Worm (Caenorhabditis elegans) whole organism, late embryonic: ENCODE measurements around the gene K07H8.5.

Experiments
- C08G9.2 ChIP-seq: sonication (generic microtip); optimal IDR thresholded peaks from 2 replicates; lab custom pipeline; 2016; ENCODE audit warnings: mild to moderate bottlenecking, missing genetic modification characterization, moderate library complexity, missing compliant biosample characterization
- F13H6.1 ChIP-seq: sonication (generic microtip); optimal IDR thresholded peaks from 2 replicates; lab custom pipeline; 2016; ENCODE audit warnings: missing genetic modification characterization, missing compliant biosample characterization
- K02D7.2 ChIP-seq: sonication (generic microtip); optimal IDR thresholded peaks from 2 replicates; lab custom pipeline; 2017; ENCODE audit warnings: mild to moderate bottlenecking, missing genetic modification characterization, missing compliant biosample characterization
- Y22D7AL.16 ChIP-seq: sonication (generic microtip); optimal IDR thresholded peaks from 2 replicates; lab custom pipeline; 2016; ENCODE audit warnings: missing genetic modification characterization, missing compliant biosample characterization
- ama-1 ChIP-seq: fragments of 150-350 bp; optimal IDR thresholded peaks from 2 replicates; lab custom pipeline; 2014
- ceh-18 ChIP-seq: sonication (generic microtip); optimal IDR thresholded peaks from 2 replicates; lab custom pipeline; 2016; ENCODE audit warnings: missing genetic modification characterization, missing compliant biosample characterization
- ceh-19 ChIP-seq: fragments of 200-800 bp; sonication (Bioruptor generic); optimal IDR thresholded peaks from 2 replicates; lab custom pipeline; 2018; ENCODE audit warnings: mild to moderate bottlenecking, missing genetic modification characterization, missing compliant biosample characterization
- ceh-2 ChIP-seq: sonication (generic microtip); optimal IDR thresholded peaks from 2 replicates; lab custom pipeline; 2016; ENCODE audit warnings: missing genotype, missing genetic modification characterization, missing compliant biosample characterization
- ceh-22 ChIP-seq: sonication (generic microtip); optimal IDR thresholded peaks from 2 replicates; lab custom pipeline; 2017; ENCODE audit warnings: missing biosample characterization, missing genetic modification characterization
- ceh-31 ChIP-seq: sonication (generic microtip); optimal IDR thresholded peaks from 2 replicates; lab custom pipeline; 2016; ENCODE audit warnings: missing genetic modification characterization, missing compliant biosample characterization
- ceh-48 ChIP-seq: sonication (generic microtip); optimal IDR thresholded peaks from 2 replicates; lab custom pipeline; 2016; ENCODE audit warnings: missing genetic modification characterization, inconsistent platforms, missing compliant biosample characterization
- che-1 ChIP-seq: sonication (generic microtip); optimal IDR thresholded peaks from 2 replicates; lab custom pipeline; 2016; ENCODE audit warnings: mild to moderate bottlenecking, missing genetic modification characterization, missing compliant biosample characterization
- dmd-4 ChIP-seq: sonication (generic microtip); optimal IDR thresholded peaks from 2 replicates; lab custom pipeline; 2016; ENCODE audit warnings: borderline replicate concordance, missing genetic modification characterization, missing compliant biosample characterization
- dve-1 ChIP-seq: sonication (generic microtip); optimal IDR thresholded peaks from 2 replicates; lab custom pipeline; 2017; ENCODE audit warnings: antibody characterized with exemption, mild to moderate bottlenecking, missing genetic modification characterization, missing compliant biosample characterization
- elt-2 ChIP-seq: sonication (generic microtip); optimal IDR thresholded peaks from 2 replicates; lab custom pipeline; 2016; ENCODE audit warnings: missing genetic modification reagents, missing genetic modification characterization, missing compliant biosample characterization
- elt-4 ChIP-seq: sonication (generic microtip); optimal IDR thresholded peaks from 2 replicates; lab custom pipeline; 2016; ENCODE audit warnings: missing genetic modification characterization, missing compliant biosample characterization
- eyg-1 ChIP-seq: sonication (generic microtip); optimal IDR thresholded peaks from 2 replicates; lab custom pipeline; 2016; ENCODE audit warnings: missing genotype, missing genetic modification characterization, missing compliant biosample characterization
- fax-1 ChIP-seq: sonication (generic microtip); optimal IDR thresholded peaks from 2 replicates; lab custom pipeline; 2016; ENCODE audit warnings: missing genotype, missing genetic modification characterization, missing compliant biosample characterization
- hlh-13 ChIP-seq: fragments of 200-800 bp; sonication (Bioruptor generic); optimal IDR thresholded peaks from 2 replicates; lab custom pipeline; 2018; ENCODE audit warnings: mild to moderate bottlenecking, missing genetic modification characterization, missing compliant biosample characterization
- hlh-6 ChIP-seq: sonication (generic microtip); optimal IDR thresholded peaks from 2 replicates; lab custom pipeline; 2016; ENCODE audit warnings: missing genotype, missing genetic modification characterization, missing compliant biosample characterization
- lim-6 ChIP-seq: sonication (generic microtip); optimal IDR thresholded peaks from 2 replicates; lab custom pipeline; 2016; ENCODE audit warnings: missing genetic modification characterization, missing compliant biosample characterization
- nfya-1 ChIP-seq: sonication (generic microtip); optimal IDR thresholded peaks from 2 replicates; lab custom pipeline; 2017; ENCODE audit warnings: missing genetic modification characterization, mild to moderate bottlenecking, missing compliant biosample characterization, antibody characterized with exemption, moderate library complexity
- nhr-11 ChIP-seq: fragments of 150-350 bp; optimal IDR thresholded peaks from 2 replicates; lab custom pipeline; 2014; ENCODE audit warnings: missing biosample characterization, missing genetic modification characterization
- nhr-232 ChIP-seq: sonication (generic microtip); optimal IDR thresholded peaks from 2 replicates; lab custom pipeline; 2016; ENCODE audit warnings: missing genetic modification characterization, missing compliant biosample characterization
- npax-4 ChIP-seq: sonication (generic microtip); optimal IDR thresholded peaks from 2 replicates; lab custom pipeline; 2016; ENCODE audit warnings: missing genetic modification characterization, missing compliant biosample characterization
- odd-2 ChIP-seq: sonication (generic microtip); optimal IDR thresholded peaks from 2 replicates; lab custom pipeline; 2017; ENCODE audit warnings: antibody characterized with exemption, mild to moderate bottlenecking, missing genetic modification characterization, missing compliant biosample characterization
- pqm-1 ChIP-seq: sonication (generic microtip); optimal IDR thresholded peaks from 2 replicates; lab custom pipeline; 2016; ENCODE audit warnings: missing genetic modification characterization, missing compliant biosample characterization
- pros-1 ChIP-seq: fragments of 150-350 bp; optimal IDR thresholded peaks from 2 replicates; lab custom pipeline; 2014; ENCODE audit warnings: missing biosample characterization, missing genetic modification reagents, missing genetic modification characterization
- ref-2 ChIP-seq: sonication (generic microtip); optimal IDR thresholded peaks from 2 replicates; lab custom pipeline; 2016; ENCODE audit warnings: missing genetic modification characterization, missing compliant biosample characterization
- sdc-2 ChIP-seq: sonication (generic microtip); optimal IDR thresholded peaks from 2 replicates; lab custom pipeline; 2016; ENCODE audit warnings: missing genotype, missing genetic modification characterization, missing compliant biosample characterization
- sox-2 ChIP-seq: fragments of 200-800 bp; sonication (Bioruptor generic); IDR thresholded peaks from 2 replicates; pipeline ENCODE4 v1.3.6; 2022; ENCODE audit warnings: missing genetic modification reagents, missing genetic modification characterization, missing compliant biosample characterization
- tbx-7 ChIP-seq: sonication (generic microtip); optimal IDR thresholded peaks from 2 replicates; lab custom pipeline; 2016; ENCODE audit warnings: missing genotype, missing genetic modification characterization, missing compliant biosample characterization
- ttx-3 ChIP-seq: sonication (generic microtip); optimal IDR thresholded peaks from 2 replicates; lab custom pipeline; 2016; ENCODE audit warnings: missing genetic modification reagents, missing genetic modification characterization, missing compliant biosample characterization
- unc-3 ChIP-seq, 2 experiments: fragments of 200-800 bp in 1 of 2; sonication (Bioruptor generic) in 1 of 2; sonication (generic microtip) in 1 of 2; conservative IDR thresholded peaks in 1 of 2; optimal IDR thresholded peaks in 1 of 2; 2 replicates each; pipeline versions ENCODE4 v1.3.6 to Lab custom; 2016 to 2022; ENCODE audit warnings: missing compliant biosample characterization in 2 of 2, missing genetic modification characterization in 2 of 2, missing genetic modification reagents in 1 of 2
- unc-42 ChIP-seq: sonication (generic microtip); optimal IDR thresholded peaks from 2 replicates; lab custom pipeline; 2016; ENCODE audit warnings: missing genotype, missing genetic modification characterization, missing compliant biosample characterization
- unc-55 ChIP-seq: sonication (generic microtip); optimal IDR thresholded peaks from 2 replicates; lab custom pipeline; 2017; ENCODE audit warnings: missing biosample characterization, missing genetic modification reagents, missing genetic modification characterization
- unc-86 ChIP-seq: sonication (generic microtip); optimal IDR thresholded peaks from 2 replicates; lab custom pipeline; 2016; ENCODE audit warnings: missing genetic modification characterization, missing compliant biosample characterization
- zip-5 ChIP-seq: sonication (generic microtip); optimal IDR thresholded peaks from 2 replicates; lab custom pipeline; 2016; ENCODE audit warnings: missing genetic modification characterization, missing compliant biosample characterization

Gene K07H8.5

ce11 chrIV:8289105-8289504 is 21.0 kb downstream of the K07H8.5 start:
- no peak for TF ChIP-seq unc-55 (GFP tag; lab: Kevin White, UChicago)

- no peak for TF ChIP-seq elt-4
- TF ChIP-seq elt-2 (tag; lab: Kevin White, UChicago): no peak
- no peak for TF ChIP-seq dmd-4 (tag; lab: Kevin White, UChicago)
- TF ChIP-seq unc-42 (tag; lab: Kevin White, UChicago): no peak
- TF ChIP-seq F13H6.1 (tag; lab: Kevin White, UChicago): no peak
- TF ChIP-seq ttx-3 (tag; lab: Kevin White, UChicago): no peak
- no peak for TF ChIP-seq ceh-31
- no peak for TF ChIP-seq ama-1 (lab: Kevin White, UChicago)
- no peak for TF ChIP-seq lim-6 (tag; lab: Kevin White, UChicago)
- no peak for TF ChIP-seq fax-1 (tag; lab: Kevin White, UChicago)
- TF ChIP-seq zip-5: no peak
- TF ChIP-seq nhr-232 (tag; lab: Kevin White, UChicago): no peak
- no peak for TF ChIP-seq unc-3 (GFP tag; conservative IDR thresholded peaks at IDR 0.05; lab: Robert Waterston, UW)
- no peak for TF ChIP-seq unc-3 (tag; optimal IDR thresholded peaks at IDR 0.05; lab: Kevin White, UChicago)
- no peak for TF ChIP-seq hlh-13 (GFP tag; lab: Kevin White, UChicago)
- TF ChIP-seq Y22D7AL.16 (tag; lab: Kevin White, UChicago): no peak
- no peak for TF ChIP-seq pros-1 (tag; lab: Kevin White, UChicago)
- no peak for TF ChIP-seq nfya-1 (tag; lab: Kevin White, UChicago)
- no peak for TF ChIP-seq ceh-22 (tag; lab: Kevin White, UChicago)
- TF ChIP-seq unc-55 (GFP tag; lab: Kevin White, UChicago): no peak
- TF ChIP-seq eyg-1: no peak
These were observed 21.2 kb downstream of the K07H8.5 start, which contains the start of gene nucl-1 for ce11 chrIV:8289505-8289579. nucl-1 (minus strand) TSS chrIV:8289530.

ce11 chrIV:8289580-8290323 is 21.6 kb downstream of the K07H8.5 start, which contains the start of gene daf-31:
daf-31 (plus strand) TSS chrIV:8290273.
- TF ChIP-seq hlh-6 (no peak), nfya-1 (tag; lab: Kevin White, UChicago) (peak; percentile 19), ceh-31 (peak; percentile 50), odd-2 (tag; lab: Kevin White, UChicago) (no peak), elt-2 (tag; lab: Kevin White, UChicago) (peak; percentile 41), ceh-18 (no peak), tbx-7 (tag; lab: Kevin White, UChicago) (no peak), nhr-11 (tag; lab: Kevin White, UChicago) (no peak), ceh-2 (tag; lab: Kevin White, UChicago) (no peak), ceh-22 (tag; lab: Kevin White, UChicago) (no peak), ref-2 (tag; lab: Kevin White, UChicago) (no peak), ceh-48 (tag; lab: Kevin White, UChicago) (peak; percentile 61), unc-86 (tag; lab: Kevin White, UChicago) (no peak), ceh-19 (GFP tag; lab: Kevin White, UChicago) (no peak), sox-2 (GFP tag; lab: Robert Waterston, UW) (no peak), dve-1 (tag; lab: Kevin White, UChicago) (peak; percentile 16), che-1 (tag; lab: Kevin White, UChicago) (no peak), K02D7.2 (tag; lab: Kevin White, UChicago) (no peak), nhr-232 (tag; lab: Kevin White, UChicago) (no peak), C08G9.2 (no peak), unc-42 (tag; lab: Kevin White, UChicago) (peak; percentile 63)

- TF ChIP-seq sdc-2 (tag; lab: Kevin White, UChicago) (no peak), npax-4 (tag; lab: Kevin White, UChicago) (no peak), Y22D7AL.16 (tag; lab: Kevin White, UChicago) (no peak), pqm-1 (tag; lab: Kevin White, UChicago) (no peak)
These were observed 23.1 kb downstream of the K07H8.5 start, which contains the start of gene K07H8.2 for ce11 chrIV:8291232-8291631. K07H8.2 (plus strand) TSS chrIV:8291532.
